Worm (Caenorhabditis elegans): ENCODE data around the gene phf-15.

Gene phf-15

ce11 chrIII:3308940-3309339, 13.7 kb upstream of the phf-15 start (continued):
- peak; percentile 1 for TF ChIP-seq dpl-1 (GFP tag; optimal IDR thresholded peaks at IDR 0.05)
- TF ChIP-seq nhr-28 (tag; optimal IDR thresholded peaks at IDR 0.05): peak; percentile 37

DNA sequence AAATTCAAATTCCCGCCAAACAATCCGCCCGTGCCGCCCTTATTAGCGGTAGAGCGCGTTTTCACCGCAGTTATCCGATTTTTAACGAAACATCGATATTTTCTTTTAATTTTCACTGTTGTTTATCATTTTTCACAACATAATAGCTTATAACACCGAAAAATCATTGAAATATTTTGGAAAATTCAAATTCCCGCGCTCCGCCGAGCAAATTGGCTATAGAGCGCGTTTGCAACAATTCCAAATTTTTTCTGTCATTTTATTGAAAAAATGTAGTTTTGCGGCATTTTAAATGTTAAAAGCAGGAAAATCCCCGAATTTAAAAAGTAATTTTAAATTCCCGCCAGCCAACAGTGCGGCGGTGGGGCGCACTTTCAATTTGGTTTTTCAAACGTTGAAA, 13.0 kb upstream of the phf-15 start:
- TF ChIP-seq zag-1 (tag; optimal IDR thresholded peaks at IDR 0.05): no peak
- no peak for TF ChIP-seq zip-11 (GFP tag; IDR thresholded peaks at IDR 0.05)
- TF ChIP-seq ama-1 (optimal IDR thresholded peaks at IDR 0.05): no peak
- TF ChIP-seq mxl-3 (GFP tag; optimal IDR thresholded peaks at IDR 0.05): no peak
- peak; percentile 77 for TF ChIP-seq lin-38 (GFP tag; IDR thresholded peaks at IDR 0.05)
- TF ChIP-seq arid-1 (GFP tag; conservative IDR thresholded peaks at IDR 0.05): no peak
- no peak for TF ChIP-seq mdt-29 (GFP tag; IDR thresholded peaks at IDR 0.05)

DNA sequence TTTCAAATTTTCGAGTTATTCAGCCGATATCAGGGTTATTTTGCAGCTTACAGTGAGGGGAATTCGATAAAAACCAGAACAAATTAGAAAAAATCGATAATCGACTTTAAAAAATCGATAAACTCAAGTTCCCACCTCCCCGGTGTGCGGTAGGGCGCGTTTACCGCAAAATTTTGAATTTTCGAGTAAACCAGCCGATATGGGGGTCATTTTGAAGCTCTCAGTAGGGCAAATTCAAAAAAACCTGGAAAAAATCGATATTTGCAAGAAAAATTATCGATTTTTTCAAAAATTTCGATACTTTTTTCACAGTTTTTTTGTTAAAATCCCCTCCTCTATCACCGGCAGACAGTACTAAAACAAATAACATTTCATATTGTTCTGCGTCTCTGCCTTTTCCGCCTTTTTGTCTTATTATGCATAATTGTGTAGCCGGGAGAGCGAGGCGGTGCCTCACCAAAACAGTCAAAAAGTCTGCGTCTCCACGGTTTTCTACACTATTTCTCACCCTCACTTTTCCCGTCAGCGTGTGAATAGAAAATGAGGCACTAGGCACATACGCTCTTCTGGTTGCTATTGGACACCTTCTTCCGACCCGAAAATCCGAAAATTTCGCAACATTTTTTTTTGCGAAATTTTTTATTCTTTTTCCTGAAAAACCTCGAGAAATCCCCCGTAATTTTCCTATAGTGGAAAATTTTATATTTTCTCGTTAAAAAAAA, 11.6 kb upstream of the phf-15 start, which contains the start of gene ral-1:
Gene ral-1, plus strand, starts transcription at position 435 of the 722 bp plus-strand sequence.
- TF ChIP-seq daf-8 (GFP tag; IDR thresholded peaks at IDR 0.05) (no peak), ama-1 (optimal IDR thresholded peaks at IDR 0.05) (no peak), Y75B8A.6 (GFP tag; IDR thresholded peaks at IDR 0.05) (no peak), ZK546.5 (tag; optimal IDR thresholded peaks at IDR 0.05) (no peak), T20F7.1 (GFP tag; optimal IDR thresholded peaks at IDR 0.05) (no peak), F44E2.7 (GFP tag; IDR thresholded peaks at IDR 0.05) (no peak), nhr-10 (tag; optimal IDR thresholded peaks at IDR 0.05) (no peak), spr-1 (tag; optimal IDR thresholded peaks at IDR 0.05) (no peak), mes-2 (tag; optimal IDR thresholded peaks at IDR 0.05; ENCODE audit: poor library complexity, severe bottlenecking) (peak; percentile 12), nhr-76 (tag; optimal IDR thresholded peaks at IDR 0.05) (no peak), nhr-6 (tag; optimal IDR thresholded peaks at IDR 0.05) (peak; percentile 53), dve-1 (tag; optimal IDR thresholded peaks at IDR 0.05; ENCODE audit: insufficient read depth) (peak; percentile 46), tag-97 (GFP tag; IDR thresholded peaks at IDR 0.05) (no peak), lin-29 (GFP tag; IDR thresholded peaks at IDR 0.05) (no peak), aly-2 (tag; optimal IDR thresholded peaks at IDR 0.05) (no peak), hlh-30 (tag; optimal IDR thresholded peaks at IDR 0.05; ENCODE audit: insufficient read depth) (no peak), lsy-2 (tag; optimal IDR thresholded peaks at IDR 0.05) (peak in 1 of 2 experiments; percentile 26), lin-39 (tag; optimal IDR thresholded peaks at IDR 0.05) (no peak), zip-11 (GFP tag; IDR thresholded peaks at IDR 0.05) (no peak), ceh-28 (tag; optimal IDR thresholded peaks at IDR 0.05) (peak; percentile 85), nhr-28 (tag; optimal IDR thresholded peaks at IDR 0.05) (peak; percentile 11), dpl-1 (GFP tag; optimal IDR thresholded peaks at IDR 0.05) (peak; percentile 3), hlh-11 (tag; optimal IDR thresholded peaks at IDR 0.05) (peak; percentile 3), ceh-82 (tag; optimal IDR thresholded peaks at IDR 0.05) (no peak), Y5F2A.4 (GFP tag; optimal IDR thresholded peaks at IDR 0.05) (no peak), zip-2 (tag; optimal IDR thresholded peaks at IDR 0.05) (no peak), ztf-11 (tag; optimal IDR thresholded peaks at IDR 0.05) (no peak), ceh-32 (tag; optimal IDR thresholded peaks at IDR 0.05; ENCODE audit: poor library complexity) (no peak)

- no peak for TF ChIP-seq nhr-6 (tag; optimal IDR thresholded peaks at IDR 0.05)
- no peak for TF ChIP-seq mxl-3 (GFP tag; optimal IDR thresholded peaks at IDR 0.05)
- peak; percentile 68 for TF ChIP-seq lin-38 (GFP tag; IDR thresholded peaks at IDR 0.05)
These were observed 11.0 kb upstream of the phf-15 start for ce11 chrIII:3311607-3312006.

ce11 chrIII:3312111-3312510, 10.5 kb upstream of the phf-15 start:
- TF ChIP-seq lsy-2 (tag; optimal IDR thresholded peaks at IDR 0.05) (peak in 1 of 2 experiments; percentile 77), vab-7 (GFP tag; IDR thresholded peaks at IDR 0.05) (no peak), nhr-76 (tag; optimal IDR thresholded peaks at IDR 0.05) (no peak), ces-1 (GFP tag; optimal IDR thresholded peaks at IDR 0.05) (no peak), rbr-2 (tag; optimal IDR thresholded peaks at IDR 0.05) (no peak), gei-8 (GFP tag; optimal IDR thresholded peaks at IDR 0.05) (no peak)

Measured in whole organism, L4 larva.